Fruit fly (Drosophila melanogaster): Measurements from ENCODE around the gene RhoGAP92B.

DNA sequence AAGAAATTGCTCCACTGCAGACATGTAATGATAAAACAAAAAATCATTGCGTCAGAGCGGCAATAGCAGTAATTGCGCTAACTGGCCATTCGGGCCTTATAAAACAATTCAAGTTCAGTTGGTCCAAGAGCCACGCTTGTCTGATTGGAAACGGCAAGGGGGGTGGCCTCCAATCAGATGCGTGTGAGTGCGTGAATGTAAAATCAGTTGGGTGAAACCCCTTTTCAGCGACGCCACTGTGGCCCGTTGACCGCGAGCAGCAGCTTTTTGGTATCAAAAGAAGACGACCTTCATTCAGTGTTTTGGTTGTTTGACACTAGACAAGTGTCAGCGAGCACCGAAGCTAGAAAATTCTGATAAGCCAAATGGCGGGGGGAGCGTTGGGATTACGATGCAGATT is 2.6 kb upstream of the RhoGAP92B start:
- TF ChIP-seq gce (GFP tag; IDR thresholded peaks at IDR 0.05) (no peak), CG7963 (GFP tag; IDR thresholded peaks at IDR 0.05; ENCODE audit: partially characterized antibody) (no peak), CG5245 (GFP tag; optimal IDR thresholded peaks at IDR 0.05) (no peak), CG4282 (GFP tag; optimal IDR thresholded peaks at IDR 0.05) (no peak)

Measured in whole organism, embryonic.